Fruit fly (Drosophila melanogaster): Measurements from ENCODE around the gene CG43799.

CG43799 gene

DNA sequence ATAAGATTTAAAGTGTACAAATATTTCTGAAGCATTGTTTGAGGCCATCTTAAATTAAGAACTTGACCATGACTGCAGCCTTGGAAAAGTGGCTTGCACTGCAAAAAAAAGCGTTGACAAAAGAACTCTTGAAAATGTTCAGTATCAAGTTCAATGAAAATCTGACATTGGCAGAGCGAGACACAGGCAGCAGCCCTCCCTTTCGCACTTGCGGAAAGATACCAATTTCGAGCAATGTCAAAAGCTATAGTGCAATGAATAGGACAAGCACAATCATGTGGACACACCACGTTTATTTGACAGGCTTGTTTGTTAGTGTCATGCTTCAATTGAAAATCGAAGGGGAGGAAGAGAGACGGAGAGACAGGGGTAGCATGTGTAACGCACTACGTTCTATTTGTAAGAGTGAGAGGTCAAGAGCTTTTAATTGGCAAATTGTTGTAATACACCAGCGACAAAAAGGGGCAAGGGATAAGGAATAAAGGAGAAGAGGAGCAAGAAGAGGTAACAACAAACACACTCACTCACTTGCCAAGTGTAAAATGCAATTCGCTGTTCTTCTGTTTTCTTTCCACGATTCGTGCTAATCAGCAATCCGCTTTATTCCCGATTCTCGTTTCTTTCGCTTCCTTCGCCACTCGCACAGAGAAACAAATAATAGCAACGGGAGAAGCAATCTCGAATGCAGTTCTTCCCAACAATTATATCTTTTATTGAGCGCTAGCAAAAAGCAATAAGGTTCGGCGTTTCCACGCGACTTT, 23.9 kb upstream of the CG43799 start:
- TF ChIP-seq achi (GFP tag; optimal IDR thresholded peaks at IDR 0.05) (no peak), CG11294 (GFP tag; IDR thresholded peaks at IDR 0.05) (no peak), CG34406 (GFP tag; optimal IDR thresholded peaks at IDR 0.05) (no peak), Sox14 (GFP tag; optimal IDR thresholded peaks at IDR 0.05) (no peak), pdm3 (GFP tag; optimal IDR thresholded peaks at IDR 0.05) (no peak), Hr38 (GFP tag; optimal IDR thresholded peaks at IDR 0.05) (no peak), cyc (GFP tag; optimal IDR thresholded peaks at IDR 0.05) (no peak), Eip75B (GFP tag; optimal IDR thresholded peaks at IDR 0.05) (no peak), acj6 (GFP tag; optimal IDR thresholded peaks at IDR 0.05) (no peak), CG9139 (GFP tag; optimal IDR thresholded peaks at IDR 0.05) (no peak), Hr39 (GFP tag; optimal IDR thresholded peaks at IDR 0.05) (no peak), topi (GFP tag; optimal IDR thresholded peaks at IDR 0.05) (no peak), CG7368 (GFP tag; optimal IDR thresholded peaks at IDR 0.05) (peak; percentile 2), CG32006 (GFP tag; optimal IDR thresholded peaks at IDR 0.05) (peak; percentile 36), Sox102F (GFP tag; optimal IDR thresholded peaks at IDR 0.05) (no peak), Gug (GFP tag; IDR thresholded peaks at IDR 0.05) (no peak), lz (GFP tag; optimal IDR thresholded peaks at IDR 0.05) (no peak), dac (GFP tag; optimal IDR thresholded peaks at IDR 0.05) (no peak), Smox (GFP tag; optimal IDR thresholded peaks at IDR 0.05) (no peak), Ets21C (GFP tag; optimal IDR thresholded peaks at IDR 0.05) (no peak), CG6276 (GFP tag; optimal IDR thresholded peaks at IDR 0.05) (peak; percentile 39), OdsH (GFP tag; optimal IDR thresholded peaks at IDR 0.05) (no peak), CG15336 (GFP tag; IDR thresholded peaks at IDR 0.05) (peak; percentile 46), fd59A (GFP tag; optimal IDR thresholded peaks at IDR 0.05) (no peak), CG11762 (GFP tag; optimal IDR thresholded peaks at IDR 0.05; ENCODE audit: insufficient read depth) (no peak), eg (GFP tag; IDR thresholded peaks at IDR 0.05) (peak; percentile 5; the same call in 1 of the 3 replicates), vri (GFP tag; optimal IDR thresholded peaks at IDR 0.05) (no peak), CG6808 (GFP tag; optimal IDR thresholded peaks at IDR 0.05) (no peak), ss (GFP tag; optimal IDR thresholded peaks at IDR 0.05) (peak; percentile 44 to 49), salr (GFP tag; optimal IDR thresholded peaks at IDR 0.05) (no peak), CG10631 (GFP tag; optimal IDR thresholded peaks at IDR 0.05) (peak; percentile 2), CG10669 (GFP tag; optimal IDR thresholded peaks at IDR 0.05) (no peak), CG6163 (GFP tag; IDR thresholded peaks at IDR 0.05) (peak; percentile 79), CG6854 (GFP tag; optimal IDR thresholded peaks at IDR 0.05) (peak; percentile 64), CG6792 (GFP tag; optimal IDR thresholded peaks at IDR 0.05) (no peak), CG16779 (tag; optimal IDR thresholded peaks at IDR 0.05) (peak; percentile 27), Blimp-1 (GFP tag; optimal IDR thresholded peaks at IDR 0.05) (no peak), fkh (GFP tag; optimal IDR thresholded peaks at IDR 0.05) (no peak), CG3032 (tag; optimal IDR thresholded peaks at IDR 0.05) (no peak), CG8119 (GFP tag; IDR thresholded peaks at IDR 0.05) (0 out of 3 replicates have a peak, but pooled peaks have one; percentile 37), Eip93F (GFP tag; optimal IDR thresholded peaks at IDR 0.05) (no peak), Eip78C (GFP tag) (peak; percentile 57), CG3919 (GFP tag; optimal IDR thresholded peaks at IDR 0.05) (no peak), Ets96B (tag; optimal IDR thresholded peaks at IDR 0.05) (no peak), spab (GFP tag; optimal IDR thresholded peaks at IDR 0.05) (no peak), CG31627 (GFP tag; optimal IDR thresholded peaks at IDR 0.05) (no peak), CG11902 (GFP tag; optimal IDR thresholded peaks at IDR 0.05) (no peak), svp (GFP tag) (peak; percentile 91), dsx (GFP tag; optimal IDR thresholded peaks at IDR 0.05; ENCODE audit: poor library complexity, severe bottlenecking) (no peak), Sox15 (GFP tag; optimal IDR thresholded peaks at IDR 0.05) (no peak), CG8319 (GFP tag; optimal IDR thresholded peaks at IDR 0.05) (no peak)
